Fruit fly (Drosophila melanogaster) whole organism, embryonic: Measurements from ENCODE around the gene puc.
A peak's percentile ranks its signal among the peaks of the same experiment; 100 is the strongest.

ENCODE experiments used
- CG1024 ChIP-seq: fragments of 200-800 bp; sonication (Bioruptor generic); IDR thresholded peaks from 2 replicates; pipeline ENCODE4 v1.3.6; 2022; ENCODE audit warnings: missing biosample characterization, missing genetic modification characterization
- CG11247 ChIP-seq: fragments of 200-800 bp; sonication (Bioruptor generic); IDR thresholded peaks from 2 replicates; pipeline ENCODE4 v1.3.6; 2022; ENCODE audit warnings: missing biosample characterization, missing genetic modification characterization
- CG12236 ChIP-seq: fragments of 200-800 bp; sonication (Bioruptor generic); optimal IDR thresholded peaks from 2 replicates; lab custom pipeline; 2016; ENCODE audit warnings: missing biosample characterization, missing genetic modification characterization
- CG1529 ChIP-seq: fragments of 200-800 bp; sonication (Bioruptor generic); optimal IDR thresholded peaks from 3 replicates; lab custom pipeline; 2018; ENCODE audit warnings: missing biosample characterization, missing genetic modification characterization
- CG15601 ChIP-seq: fragments of 200-800 bp; sonication (Bioruptor generic); optimal IDR thresholded peaks from 3 replicates; lab custom pipeline; 2019; ENCODE audit warnings: missing biosample characterization, mild to moderate bottlenecking, missing genetic modification characterization, moderate library complexity
- CG1602 ChIP-seq: fragments of 200-800 bp; sonication (Bioruptor generic); optimal IDR thresholded peaks from 3 replicates; lab custom pipeline; 2016; ENCODE audit warnings: missing biosample characterization, missing genetic modification characterization
- CG1603 ChIP-seq: fragments of 200-800 bp; sonication (Bioruptor generic); optimal IDR thresholded peaks from 2 replicates; lab custom pipeline; 2019; ENCODE audit warnings: missing biosample characterization, mild to moderate bottlenecking, missing genetic modification characterization, moderate library complexity
- CG1647 ChIP-seq: fragments of 200-800 bp; sonication (Bioruptor generic); optimal IDR thresholded peaks from 3 replicates; lab custom pipeline; 2016; ENCODE audit warnings: missing biosample characterization, missing genetic modification characterization
- CG16779 ChIP-seq: fragments of 200-800 bp; sonication (Bioruptor generic); IDR thresholded peaks from 2 replicates; pipeline ENCODE4 v1.3.6; 2022; ENCODE audit warnings: missing biosample characterization, missing genetic modification characterization
- CG17802 ChIP-seq: fragments of 200-800 bp; sonication (Bioruptor generic); optimal IDR thresholded peaks from 2 replicates; lab custom pipeline; 2018; ENCODE audit warnings: missing biosample characterization, mild to moderate bottlenecking, missing genetic modification characterization, moderate library complexity
- CG18011 ChIP-seq: fragments of 200-800 bp; sonication (Bioruptor generic); optimal IDR thresholded peaks from 2 replicates; lab custom pipeline; 2017; ENCODE audit warnings: missing biosample characterization, missing genetic modification characterization, mild to moderate bottlenecking, moderate library complexity, missing genotype
- CG42726 ChIP-seq: fragments of 200-800 bp; sonication (Bioruptor generic); IDR thresholded peaks from 2 replicates; pipeline ENCODE4 v1.3.6; 2022; ENCODE audit warnings: missing biosample characterization, missing genetic modification characterization; ENCODE audit not compliant: partially characterized antibody
- CG4707 ChIP-seq: fragments of 200-800 bp; sonication (Bioruptor generic); optimal IDR thresholded peaks from 2 replicates; lab custom pipeline; 2018; ENCODE audit warnings: missing biosample characterization, mild to moderate bottlenecking, missing genetic modification characterization, moderate library complexity
- CG4854 ChIP-seq: fragments of 200-800 bp; sonication (Bioruptor generic); optimal IDR thresholded peaks from 2 replicates; lab custom pipeline; 2016; ENCODE audit warnings: missing biosample characterization, missing genetic modification characterization, inconsistent platforms
- CG6813 ChIP-seq: fragments of 200-800 bp; sonication (Bioruptor generic); optimal IDR thresholded peaks from 2 replicates; lab custom pipeline; 2017; ENCODE audit warnings: missing biosample characterization, missing genetic modification characterization, mild to moderate bottlenecking, moderate library complexity, missing genetic modification reagents
- CG7556 ChIP-seq: fragments of 200-800 bp; sonication (Bioruptor generic); optimal IDR thresholded peaks from 2 replicates; lab custom pipeline; 2017; ENCODE audit warnings: missing biosample characterization, mild to moderate bottlenecking, missing genetic modification characterization
- CG8944 ChIP-seq: fragments of 200-800 bp; sonication (Bioruptor generic); optimal IDR thresholded peaks from 3 replicates; lab custom pipeline; 2016; ENCODE audit warnings: missing biosample characterization, missing genetic modification characterization
- Chrac-16 ChIP-seq: fragments of 200-800 bp; sonication (Bioruptor generic); optimal IDR thresholded peaks from 3 replicates; lab custom pipeline; 2016; ENCODE audit warnings: missing biosample characterization, missing genetic modification characterization
- CkIIα-i1 ChIP-seq: fragments of 200-800 bp; sonication (Bioruptor generic); IDR thresholded peaks from 2 replicates; pipeline ENCODE4 v1.3.6; 2022; ENCODE audit warnings: missing biosample characterization, missing genetic modification characterization
- Deaf1 ChIP-seq: fragments of 200-800 bp; optimal IDR thresholded peaks from 3 replicates; lab custom pipeline; 2019; ENCODE audit warnings: missing biosample characterization, mild to moderate bottlenecking, missing genetic modification characterization, moderate library complexity
- Dfd ChIP-seq, 2 experiments: fragments of >200 bp; optimal IDR thresholded peaks; 2 replicates each; lab custom pipeline; 2017; ENCODE audit warnings: missing biosample characterization in 2 of 2, missing genetic modification characterization in 2 of 2
- Doc2 ChIP-seq: fragments of 200-800 bp; sonication (Bioruptor generic); IDR thresholded peaks from 2 replicates; pipeline ENCODE4 v1.3.6; 2022; ENCODE audit warnings: missing biosample characterization, missing genetic modification characterization
- ERR ChIP-seq: fragments of 200-800 bp; sonication (Bioruptor generic); optimal IDR thresholded peaks from 2 replicates; lab custom pipeline; 2016; ENCODE audit warnings: missing biosample characterization, missing genetic modification characterization
- Ets97D ChIP-seq: fragments of 200-800 bp; sonication (Bioruptor generic); optimal IDR thresholded peaks from 3 replicates; lab custom pipeline; 2016; ENCODE audit warnings: missing biosample characterization, missing genetic modification characterization
- HHEX ChIP-seq: fragments of 200-800 bp; sonication (Bioruptor generic); optimal IDR thresholded peaks from 3 replicates; lab custom pipeline; 2017; ENCODE audit warnings: missing biosample characterization, mild to moderate bottlenecking, missing genetic modification characterization, missing genetic modification reagents
- Lim3 ChIP-seq: fragments of 200-800 bp; sonication (Bioruptor generic); IDR thresholded peaks from 2 replicates; pipeline ENCODE4 v1.3.6; 2022; ENCODE audit warnings: missing biosample characterization, missing genetic modification characterization
- Lpt ChIP-seq: fragments of >200 bp; optimal IDR thresholded peaks from 2 replicates; lab custom pipeline; 2018; ENCODE audit warnings: missing biosample characterization, missing genetic modification characterization
- MBD-R2 ChIP-seq: fragments of 200-800 bp; sonication (Bioruptor generic); IDR thresholded peaks from 2 replicates; pipeline ENCODE4 v1.3.6; 2022; ENCODE audit warnings: missing biosample characterization, missing genetic modification characterization
- Mes4 ChIP-seq: fragments of 200-800 bp; sonication (Bioruptor generic); optimal IDR thresholded peaks from 2 replicates; lab custom pipeline; 2016; ENCODE audit warnings: missing biosample characterization, missing genetic modification characterization
- Oli ChIP-seq: fragments of 200-800 bp; sonication (Bioruptor generic); optimal IDR thresholded peaks from 2 replicates; lab custom pipeline; 2018; ENCODE audit warnings: missing biosample characterization, mild to moderate bottlenecking, missing genetic modification characterization, moderate library complexity
- Trl ChIP-seq, 3 experiments: fragments of >200 bp in 2 of 3; fragments of 200-800 bp in 1 of 3; sonication (Bioruptor generic) in 1 of 3; optimal IDR thresholded peaks; 2 replicates in 1 of 3; 3 replicates in 2 of 3; lab custom pipeline; 2016 to 2017; ENCODE audit warnings: missing biosample characterization in 1 of 3, missing genetic modification characterization in 1 of 3
- bsh ChIP-seq, 2 experiments: fragments of 200-800 bp; sonication (Bioruptor generic); optimal IDR thresholded peaks; 2 replicates each; lab custom pipeline; 2017 to 2018; ENCODE audit warnings: mild to moderate bottlenecking in 2 of 2, missing biosample characterization in 2 of 2, missing genetic modification characterization in 2 of 2, moderate library complexity in 1 of 2
- chinmo ChIP-seq: fragments of 200-800 bp; sonication (Bioruptor generic); IDR thresholded peaks from 4 replicates; pipeline ENCODE4 v1.3.6; 2022; ENCODE audit warnings: missing biosample characterization, missing genetic modification characterization; ENCODE audit not compliant: partially characterized antibody
- crc ChIP-seq: fragments of 200-800 bp; sonication (Bioruptor generic); optimal IDR thresholded peaks from 2 replicates; lab custom pipeline; 2016; ENCODE audit warnings: missing biosample characterization, missing genetic modification characterization
- croc ChIP-seq: fragments of 200-800 bp; sonication (Bioruptor generic); conservative IDR thresholded peaks from 3 replicates; pipeline ENCODE4 v1.3.6; 2022; ENCODE audit warnings: missing biosample characterization, missing genetic modification characterization
- danr ChIP-seq: fragments of 200-800 bp; sonication (Bioruptor generic); IDR thresholded peaks from 2 replicates; pipeline ENCODE4 v1.3.6; 2022; ENCODE audit warnings: missing biosample characterization, missing genetic modification characterization
- esg ChIP-seq: fragments of 200-800 bp; sonication (Bioruptor generic); conservative IDR thresholded peaks from 2 replicates; pipeline ENCODE4 v1.3.6; 2022; ENCODE audit warnings: missing biosample characterization, missing genetic modification characterization
- fd96Cb ChIP-seq: fragments of 200-800 bp; sonication (Bioruptor generic); optimal IDR thresholded peaks from 2 replicates; lab custom pipeline; 2018; ENCODE audit warnings: missing biosample characterization, mild to moderate bottlenecking, missing genetic modification characterization, moderate library complexity
- gem ChIP-seq: fragments of 200-800 bp; sonication (Bioruptor generic); optimal IDR thresholded peaks from 2 replicates; lab custom pipeline; 2019; ENCODE audit warnings: missing biosample characterization, mild to moderate bottlenecking, missing genetic modification characterization, moderate library complexity
- grn ChIP-seq: fragments of 200-800 bp; sonication (Bioruptor generic); optimal IDR thresholded peaks from 3 replicates; lab custom pipeline; 2017; ENCODE audit warnings: missing biosample characterization, missing genetic modification characterization
- gro ChIP-seq: fragments of 200-800 bp; sonication (Bioruptor generic); optimal IDR thresholded peaks from 2 replicates; lab custom pipeline; 2016; ENCODE audit warnings: missing biosample characterization, missing genetic modification characterization
- hbn ChIP-seq: fragments of 200-800 bp; sonication (Bioruptor generic); IDR thresholded peaks from 2 replicates; pipeline ENCODE4 v1.3.6; 2022; ENCODE audit warnings: missing biosample characterization, missing genetic modification characterization; ENCODE audit not compliant: partially characterized antibody
- lilli ChIP-seq: fragments of 200-800 bp; sonication (Bioruptor generic); optimal IDR thresholded peaks from 3 replicates; lab custom pipeline; 2016; ENCODE audit warnings: missing biosample characterization, missing genetic modification characterization
- lov ChIP-seq, 2 experiments: fragments of 200-800 bp in 1 of 2; fragments of >200 bp in 1 of 2; sonication (Bioruptor generic) in 1 of 2; IDR thresholded peaks in 1 of 2; optimal IDR thresholded peaks in 1 of 2; 2 replicates in 1 of 2; 3 replicates in 1 of 2; pipeline versions ENCODE4 v1.3.6 to Lab custom; 2017 to 2022; ENCODE audit warnings: missing biosample characterization in 1 of 2, missing genetic modification characterization in 1 of 2
- phol ChIP-seq: fragments of 200-800 bp; sonication (Bioruptor generic); optimal IDR thresholded peaks from 3 replicates; lab custom pipeline; 2018; ENCODE audit warnings: missing biosample characterization, mild to moderate bottlenecking, missing genetic modification characterization, moderate library complexity
- ranshi ChIP-seq: fragments of 200-800 bp; sonication (Bioruptor generic); IDR thresholded peaks from 2 replicates; pipeline ENCODE4 v1.3.6; 2022; ENCODE audit warnings: missing biosample characterization, missing genetic modification characterization
- sd ChIP-seq: fragments of 200-800 bp; sonication (Bioruptor generic); optimal IDR thresholded peaks from 3 replicates; lab custom pipeline; 2018; ENCODE audit warnings: missing biosample characterization, mild to moderate bottlenecking, missing genetic modification characterization, moderate library complexity
- slbo ChIP-seq: fragments of 200-800 bp; sonication (Bioruptor generic); IDR thresholded peaks from 2 replicates; pipeline ENCODE4 v1.3.6; 2022; ENCODE audit warnings: missing biosample characterization, missing genetic modification characterization
- tin ChIP-seq: fragments of 200-800 bp; sonication (Bioruptor generic); optimal IDR thresholded peaks from 3 replicates; lab custom pipeline; 2016; ENCODE audit warnings: missing biosample characterization, missing genetic modification characterization

puc gene

dm6 chr3R:8110198-8110642 lies 5.1 kb downstream of the puc start (continued):
- TF ChIP-seq CG1024 (GFP tag; lab: Robert Waterston, UW), result no peak; the same call in 1 of the 2 replicates
- peak; percentile 12 for TF ChIP-seq Deaf1 (tag; lab: Kevin White, UChicago)
- peak; percentile 5 for TF ChIP-seq Ets97D (GFP tag; lab: Kevin White, UChicago)
- TF ChIP-seq gem (tag; lab: Kevin White, UChicago), result peak; percentile 78
- TF ChIP-seq CG1602 (GFP tag; lab: Kevin White, UChicago), result peak; percentile 50
- no peak for TF ChIP-seq Lpt (GFP tag; lab: Kevin White, UChicago)
- no peak for TF ChIP-seq CG4854 (GFP tag; lab: Kevin White, UChicago)
- TF ChIP-seq Trl (optimal IDR thresholded peaks at IDR 0.05; lab: Kevin White, UChicago), result no peak
- peak; percentile 58 for TF ChIP-seq Trl (GFP tag; optimal IDR thresholded peaks at IDR 0.05; lab: Kevin White, UChicago)
- no peak; the same call in 1 of the 2 replicates for TF ChIP-seq Lim3 (GFP tag; lab: Robert Waterston, UW)
- peak; percentile 53 for TF ChIP-seq CG1647 (GFP tag; lab: Kevin White, UChicago)
- TF ChIP-seq CG7556 (GFP tag; lab: Kevin White, UChicago), result peak; percentile 62
- TF ChIP-seq CG1529 (GFP tag; lab: Kevin White, UChicago), result peak; percentile 59
- peak; percentile 24; the same call in 1 of the 2 replicates for TF ChIP-seq danr (GFP tag; lab: Robert Waterston, UW)
- peak; percentile 16 for TF ChIP-seq CG18011
- TF ChIP-seq sd, result no peak
- peak; percentile 30; the same call in 1 of the 2 replicates for TF ChIP-seq ranshi (GFP tag; lab: Robert Waterston, UW)
- TF ChIP-seq fd96Cb (tag; lab: Kevin White, UChicago), result peak; percentile 64
- TF ChIP-seq Doc2, result no peak
- TF ChIP-seq CG42726, result no peak
- TF ChIP-seq grn (GFP tag; lab: Kevin White, UChicago), result no peak
- TF ChIP-seq bsh (GFP tag; optimal IDR thresholded peaks at IDR 0.05; lab: Kevin White, UChicago), result peak; percentile 32 to 78
- TF ChIP-seq lilli (GFP tag; lab: Kevin White, UChicago), result peak; percentile 65
- TF ChIP-seq Chrac-16 (GFP tag; lab: Kevin White, UChicago), result peak; percentile 62
- TF ChIP-seq slbo, result peak; percentile 67
- TF ChIP-seq Oli, result peak; percentile 67
- peak; percentile 43; the same call in 1 of the 3 replicates for TF ChIP-seq croc (GFP tag; lab: Robert Waterston, UW)
- no peak for TF ChIP-seq lov (optimal IDR thresholded peaks at IDR 0.05; lab: Kevin White, UChicago)
- no peak for TF ChIP-seq lov (GFP tag; IDR thresholded peaks at IDR 0.05; lab: Robert Waterston, UW)
- TF ChIP-seq MBD-R2 (GFP tag; lab: Robert Waterston, UW), result peak; percentile 29; the same call in 1 of the 2 replicates
- TF ChIP-seq esg (GFP tag; lab: Robert Waterston, UW), result peak; percentile 48
- TF ChIP-seq CG6813, result peak; percentile 71
- peak; percentile 75 for TF ChIP-seq CG1603
- TF ChIP-seq phol (tag; lab: Kevin White, UChicago), result peak; percentile 70
- no peak for TF ChIP-seq hbn (GFP tag; lab: Robert Waterston, UW)
- peak; percentile 37; the same call in 1 of the 4 replicates for TF ChIP-seq chinmo (GFP tag; lab: Robert Waterston, UW)
- TF ChIP-seq CG17802, result peak; percentile 30
- TF ChIP-seq CG11247 (GFP tag; lab: Robert Waterston, UW), result peak; percentile 49; the same call in 1 of the 2 replicates
- peak; percentile 72 for TF ChIP-seq tin (GFP tag; lab: Kevin White, UChicago)
- peak; percentile 9 for TF ChIP-seq crc (GFP tag; lab: Kevin White, UChicago)
- peak; percentile 40 for TF ChIP-seq CG15601
- peak; percentile 56 for TF ChIP-seq CG8944 (GFP tag; lab: Kevin White, UChicago)
- TF ChIP-seq CG16779 (GFP tag; lab: Robert Waterston, UW), result 0 out of 2 replicates have a peak, but pooled peaks have one; percentile 19
- no peak for TF ChIP-seq CkIIα-i1 (GFP tag; lab: Robert Waterston, UW)
- peak; percentile 62 for TF ChIP-seq HHEX (GFP tag; lab: Kevin White, UChicago)
- TF ChIP-seq gro (GFP tag; lab: Kevin White, UChicago), result peak; percentile 17
- TF ChIP-seq Mes4 (GFP tag; lab: Kevin White, UChicago), result peak; percentile 5
- TF ChIP-seq CG12236 (GFP tag; lab: Kevin White, UChicago), result no peak
- TF ChIP-seq Dfd (GFP tag; optimal IDR thresholded peaks at IDR 0.05; lab: Kevin White, UChicago), result no peak
- TF ChIP-seq ERR (GFP tag; lab: Kevin White, UChicago), result no peak
- peak; percentile 7 for TF ChIP-seq CG4707 (GFP tag; lab: Kevin White, UChicago)
